Worm (Caenorhabditis elegans) whole organism, L4 larva: ENCODE results near the gene Y113G7A.22.

ENCODE experiments used
- aly-2 ChIP-seq: sonication (generic microtip); optimal IDR thresholded peaks from 2 replicates; lab custom pipeline; 2018; ENCODE audit warnings: missing biosample characterization, missing genetic modification characterization
- ama-1 ChIP-seq: fragments of 150-350 bp; optimal IDR thresholded peaks from 2 replicates; lab custom pipeline; 2014; ENCODE audit warnings: inconsistent platforms, mixed read lengths
- nhr-11 ChIP-seq: fragments of 150-350 bp; optimal IDR thresholded peaks from 2 replicates; lab custom pipeline; 2014; ENCODE audit warnings: missing biosample characterization, missing genetic modification characterization
- nhr-111 ChIP-seq: fragments of 200-800 bp; sonication (Bioruptor generic); optimal IDR thresholded peaks from 2 replicates; lab custom pipeline; 2018; ENCODE audit warnings: mild to moderate bottlenecking, missing genetic modification characterization, missing compliant biosample characterization
- nhr-28 ChIP-seq: fragments of 150-350 bp; optimal IDR thresholded peaks from 2 replicates; lab custom pipeline; 2014; ENCODE audit warnings: missing biosample characterization, missing genetic modification characterization
- nhr-76 ChIP-seq: fragments of 150-350 bp; optimal IDR thresholded peaks from 2 replicates; lab custom pipeline; 2014; ENCODE audit warnings: missing biosample characterization, missing genetic modification characterization
- pqm-1 ChIP-seq: sonication (generic microtip); optimal IDR thresholded peaks from 2 replicates; lab custom pipeline; 2017; ENCODE audit warnings: missing biosample characterization, missing genetic modification characterization
- skn-1 ChIP-seq: fragments of 150-350 bp; optimal IDR thresholded peaks from 2 replicates; lab custom pipeline; 2014; ENCODE audit warnings: missing biosample characterization, missing genetic modification characterization
- snpc-4 ChIP-seq: fragments of 150-350 bp; optimal IDR thresholded peaks from 2 replicates; lab custom pipeline; 2014; ENCODE audit warnings: missing biosample characterization, missing genetic modification characterization
- unc-130 ChIP-seq: sonication (generic microtip); optimal IDR thresholded peaks from 2 replicates; lab custom pipeline; 2016; ENCODE audit warnings: missing genetic modification reagents, missing genetic modification characterization, missing compliant biosample characterization
- unc-39 ChIP-seq: sonication (generic microtip); optimal IDR thresholded peaks from 2 replicates; lab custom pipeline; 2017; ENCODE audit warnings: missing biosample characterization, missing genetic modification characterization

ce11 chrV:20134797-20135196 lies 350 bp downstream of the Y113G7A.22 start:
- no peak for TF ChIP-seq nhr-76
- TF ChIP-seq skn-1 (tag; lab: Kevin White, UChicago), result no peak
- TF ChIP-seq unc-39, result no peak
- TF ChIP-seq pqm-1 (tag; lab: Kevin White, UChicago), result no peak
- no peak for TF ChIP-seq unc-130
- TF ChIP-seq snpc-4 (tag; lab: Kevin White, UChicago), result no peak
- TF ChIP-seq ama-1 (lab: Kevin White, UChicago), result no peak
- no peak for TF ChIP-seq aly-2
- no peak for TF ChIP-seq nhr-28 (tag; lab: Kevin White, UChicago)
- no peak for TF ChIP-seq nhr-111
- TF ChIP-seq nhr-11 (tag; lab: Kevin White, UChicago), result no peak
